Fruit fly (Drosophila melanogaster): ENCODE measurements around the gene chrb.

chrb gene

dm6 chr3L:11439570-11439969, 47.8 kb upstream of the chrb start (continued):
- TF ChIP-seq CG6163 (GFP tag; IDR thresholded peaks at IDR 0.05) (peak; percentile 77), CG34406 (GFP tag; optimal IDR thresholded peaks at IDR 0.05) (peak; percentile 21), Smox (GFP tag; optimal IDR thresholded peaks at IDR 0.05) (no peak), OdsH (GFP tag; optimal IDR thresholded peaks at IDR 0.05) (no peak), CG6276 (GFP tag; optimal IDR thresholded peaks at IDR 0.05) (no peak), CG31627 (GFP tag; optimal IDR thresholded peaks at IDR 0.05) (peak; percentile 2), CG9139 (GFP tag; optimal IDR thresholded peaks at IDR 0.05) (no peak), CG10669 (GFP tag; optimal IDR thresholded peaks at IDR 0.05) (peak; percentile 44), fd59A (GFP tag; optimal IDR thresholded peaks at IDR 0.05) (no peak), ss (GFP tag; optimal IDR thresholded peaks at IDR 0.05) (peak; percentile 27 to 32), CG11294 (GFP tag; IDR thresholded peaks at IDR 0.05) (no peak), CG6792 (GFP tag; optimal IDR thresholded peaks at IDR 0.05) (peak; percentile 3), Hr38 (GFP tag; optimal IDR thresholded peaks at IDR 0.05) (no peak), CG3919 (GFP tag; optimal IDR thresholded peaks at IDR 0.05) (peak; percentile 45)

- TF ChIP-seq Hr38 (GFP tag; optimal IDR thresholded peaks at IDR 0.05), result no peak
- TF ChIP-seq fd59A (GFP tag; optimal IDR thresholded peaks at IDR 0.05), result no peak
- no peak for TF ChIP-seq dsx (GFP tag; optimal IDR thresholded peaks at IDR 0.05; ENCODE audit: poor library complexity, severe bottlenecking)
- no peak for TF ChIP-seq CG11902 (GFP tag; optimal IDR thresholded peaks at IDR 0.05)
- TF ChIP-seq lz (GFP tag; optimal IDR thresholded peaks at IDR 0.05), result no peak
Observed at dm6 chr3L:11440258-11440657, 47.1 kb upstream of the chrb start.

dm6 chr3L:11440769-11441168, 46.6 kb upstream of the chrb start:
- TF ChIP-seq CG15336 (GFP tag; IDR thresholded peaks at IDR 0.05) (no peak), cyc (GFP tag; optimal IDR thresholded peaks at IDR 0.05) (no peak), CG9139 (GFP tag; optimal IDR thresholded peaks at IDR 0.05) (no peak), ss (GFP tag; optimal IDR thresholded peaks at IDR 0.05) (no peak), CG11762 (GFP tag; optimal IDR thresholded peaks at IDR 0.05; ENCODE audit: insufficient read depth) (no peak), vri (GFP tag; optimal IDR thresholded peaks at IDR 0.05) (no peak), lz (GFP tag; optimal IDR thresholded peaks at IDR 0.05) (no peak), fkh (GFP tag; optimal IDR thresholded peaks at IDR 0.05) (no peak), Smox (GFP tag; optimal IDR thresholded peaks at IDR 0.05) (no peak), CG4318 (GFP tag; optimal IDR thresholded peaks at IDR 0.05) (no peak)

dm6 chr3L:11441889-11442782, 45.2 kb upstream of the chrb start:
- TF ChIP-seq CG1621 (tag; optimal IDR thresholded peaks at IDR 0.05), result peak; percentile 40
- TF ChIP-seq CG11762 (GFP tag; optimal IDR thresholded peaks at IDR 0.05; ENCODE audit: insufficient read depth), result no peak
- TF ChIP-seq Ets96B (tag; optimal IDR thresholded peaks at IDR 0.05), result no peak
- TF ChIP-seq CG31627 (GFP tag; optimal IDR thresholded peaks at IDR 0.05), result no peak
- TF ChIP-seq dac (GFP tag; optimal IDR thresholded peaks at IDR 0.05), result no peak
- no peak for TF ChIP-seq CG11902 (GFP tag; optimal IDR thresholded peaks at IDR 0.05)
- peak; percentile 81; the same call in 2 of the 3 replicates for TF ChIP-seq CG6163 (GFP tag; IDR thresholded peaks at IDR 0.05)
- no peak for TF ChIP-seq Blimp-1 (GFP tag; optimal IDR thresholded peaks at IDR 0.05)
- no peak for TF ChIP-seq CG8319 (GFP tag; optimal IDR thresholded peaks at IDR 0.05)
- peak; percentile 77 for TF ChIP-seq CG9139 (GFP tag; optimal IDR thresholded peaks at IDR 0.05)
- TF ChIP-seq CG16779 (tag; optimal IDR thresholded peaks at IDR 0.05), result peak; percentile 6
- no peak for TF ChIP-seq CG10631 (GFP tag; optimal IDR thresholded peaks at IDR 0.05)
- TF ChIP-seq acj6 (GFP tag; optimal IDR thresholded peaks at IDR 0.05), result no peak
- no peak for TF ChIP-seq CG32006 (GFP tag; optimal IDR thresholded peaks at IDR 0.05)
- TF ChIP-seq cyc (GFP tag; optimal IDR thresholded peaks at IDR 0.05), result no peak
- TF ChIP-seq Gug (GFP tag; IDR thresholded peaks at IDR 0.05), result 0 out of 2 replicates have a peak, but pooled peaks have one; percentile 11
- no peak for TF ChIP-seq salr (GFP tag; optimal IDR thresholded peaks at IDR 0.05)
- no peak for TF ChIP-seq topi (GFP tag; optimal IDR thresholded peaks at IDR 0.05)
- peak; percentile 64 for TF ChIP-seq dsx (GFP tag; optimal IDR thresholded peaks at IDR 0.05; ENCODE audit: poor library complexity, severe bottlenecking)
- no peak for TF ChIP-seq Hr38 (GFP tag; optimal IDR thresholded peaks at IDR 0.05)
- TF ChIP-seq vri (GFP tag; optimal IDR thresholded peaks at IDR 0.05), result no peak
- TF ChIP-seq Smox (GFP tag; optimal IDR thresholded peaks at IDR 0.05), result no peak
- TF ChIP-seq Eip78C (GFP tag), result peak; percentile 34
- TF ChIP-seq lz (GFP tag; optimal IDR thresholded peaks at IDR 0.05), result no peak
- no peak for TF ChIP-seq Sox102F (GFP tag; optimal IDR thresholded peaks at IDR 0.05)
- no peak for TF ChIP-seq fd59A (GFP tag; optimal IDR thresholded peaks at IDR 0.05)
- no peak for TF ChIP-seq Hr39 (GFP tag; optimal IDR thresholded peaks at IDR 0.05)
- no peak for TF ChIP-seq CG8632 (GFP tag; optimal IDR thresholded peaks at IDR 0.05)
- no peak for TF ChIP-seq Eip93F (GFP tag; optimal IDR thresholded peaks at IDR 0.05)
- TF ChIP-seq CG8119 (GFP tag; IDR thresholded peaks at IDR 0.05), result peak; percentile 78; the same call in 2 of the 3 replicates
